Fruit fly (Drosophila melanogaster) whole organism, pupa: ENCODE measurements around the gene Rrp1.

Experiments used
- CG10348 ChIP-seq: fragments of 200-800 bp; sonication (Bioruptor generic); IDR thresholded peaks from 2 replicates; pipeline ENCODE4 v1.3.6; 2022; ENCODE audit warnings: missing biosample characterization, missing genetic modification characterization
- CG12605 ChIP-seq: fragments of 200-800 bp; sonication (Bioruptor generic); IDR thresholded peaks from 2 replicates; pipeline ENCODE4 v1.3.6; 2022; ENCODE audit warnings: missing biosample characterization, missing genetic modification characterization
- CG13204 ChIP-seq: fragments of 200-800 bp; sonication (Bioruptor generic); optimal IDR thresholded peaks from 2 replicates; lab custom pipeline; 2018; ENCODE audit warnings: missing biosample characterization, mild to moderate bottlenecking, missing genetic modification characterization, moderate library complexity
- CG14655 ChIP-seq: fragments of 200-800 bp; sonication (Bioruptor generic); optimal IDR thresholded peaks from 3 replicates; lab custom pipeline; 2017; ENCODE audit warnings: mild to moderate bottlenecking, missing biosample characterization, missing genetic modification reagents, missing genetic modification characterization
- CG15710 ChIP-seq: fragments of 200-800 bp; sonication (Bioruptor generic); optimal IDR thresholded peaks from 2 replicates; lab custom pipeline; 2018; ENCODE audit warnings: missing biosample characterization, mild to moderate bottlenecking, missing genetic modification characterization, moderate library complexity
- CG17806 ChIP-seq: fragments of 200-800 bp; sonication (Bioruptor generic); optimal IDR thresholded peaks from 2 replicates; lab custom pipeline; 2018; ENCODE audit warnings: missing biosample characterization, mild to moderate bottlenecking, missing genetic modification characterization, moderate library complexity
- CG32121 ChIP-seq: fragments of 200-800 bp; sonication (Bioruptor generic); IDR thresholded peaks from 2 replicates; pipeline ENCODE4 v1.3.6; 2022; ENCODE audit warnings: missing biosample characterization, missing genetic modification characterization
- CG34367 ChIP-seq: fragments of 200-800 bp; sonication (Bioruptor generic); optimal IDR thresholded peaks from 2 replicates; lab custom pipeline; 2018; ENCODE audit warnings: missing biosample characterization, mild to moderate bottlenecking, missing genetic modification characterization
- CG4496 ChIP-seq: fragments of 200-800 bp; sonication (Bioruptor generic); IDR thresholded peaks from 3 replicates; pipeline ENCODE4 v1.3.6; 2022; ENCODE audit warnings: missing biosample characterization, missing genetic modification characterization
- CG8159 ChIP-seq: fragments of 200-800 bp; sonication (Bioruptor generic); optimal IDR thresholded peaks from 3 replicates; lab custom pipeline; 2018; ENCODE audit warnings: missing biosample characterization, mild to moderate bottlenecking, missing genetic modification characterization, moderate library complexity
- CG8301 ChIP-seq: fragments of 200-800 bp; sonication (Bioruptor generic); optimal IDR thresholded peaks from 2 replicates; lab custom pipeline; 2018; ENCODE audit warnings: missing biosample characterization, mild to moderate bottlenecking, missing genetic modification characterization
- CG9948 ChIP-seq: fragments of 200-800 bp; sonication (Bioruptor generic); optimal IDR thresholded peaks from 2 replicates; lab custom pipeline; 2018; ENCODE audit warnings: missing biosample characterization, mild to moderate bottlenecking, missing genetic modification characterization, moderate library complexity
- D1 ChIP-seq: fragments of 200-800 bp; sonication (Bioruptor generic); optimal IDR thresholded peaks from 2 replicates; lab custom pipeline; 2018; ENCODE audit warnings: missing biosample characterization, mild to moderate bottlenecking, missing genetic modification characterization, moderate library complexity
- EcR ChIP-seq: fragments of 200-800 bp; sonication (Bioruptor generic); optimal IDR thresholded peaks from 3 replicates; lab custom pipeline; 2019; ENCODE audit warnings: missing biosample characterization, missing genetic modification characterization, mild to moderate bottlenecking, moderate library complexity, missing genetic modification reagents
- Ets98B ChIP-seq: fragments of 200-800 bp; sonication (Bioruptor generic); IDR thresholded peaks from 2 replicates; pipeline ENCODE4 v1.3.6; 2022; ENCODE audit warnings: missing biosample characterization, missing genetic modification characterization
- Pif1A ChIP-seq: fragments of 200-800 bp; sonication (Bioruptor generic); optimal IDR thresholded peaks from 3 replicates; lab custom pipeline; 2016; ENCODE audit warnings: missing biosample characterization, missing genetic modification characterization
- Pif1B ChIP-seq: fragments of 200-800 bp; sonication (Bioruptor generic); optimal IDR thresholded peaks from 3 replicates; lab custom pipeline; 2016; ENCODE audit warnings: missing biosample characterization, missing genetic modification characterization
- Snoo ChIP-seq: fragments of 200-800 bp; sonication (Bioruptor generic); optimal IDR thresholded peaks from 3 replicates; lab custom pipeline; 2017; ENCODE audit warnings: missing biosample characterization, mild to moderate bottlenecking, missing genetic modification characterization, inconsistent platforms
- fd96Ca ChIP-seq: fragments of 200-800 bp; sonication (Bioruptor generic); IDR thresholded peaks from 3 replicates; pipeline ENCODE4 v1.3.6; 2022; ENCODE audit warnings: missing biosample characterization, missing genetic modification characterization
- gl ChIP-seq: fragments of 200-800 bp; sonication (Bioruptor generic); optimal IDR thresholded peaks from 2 replicates; lab custom pipeline; 2018; ENCODE audit warnings: missing biosample characterization, mild to moderate bottlenecking, missing genetic modification characterization
- rn ChIP-seq: fragments of 200-800 bp; sonication (Bioruptor generic); IDR thresholded peaks from 2 replicates; pipeline ENCODE4 v1.3.6; 2022; ENCODE audit warnings: missing biosample characterization, missing genetic modification characterization

Gene Rrp1

DNA sequence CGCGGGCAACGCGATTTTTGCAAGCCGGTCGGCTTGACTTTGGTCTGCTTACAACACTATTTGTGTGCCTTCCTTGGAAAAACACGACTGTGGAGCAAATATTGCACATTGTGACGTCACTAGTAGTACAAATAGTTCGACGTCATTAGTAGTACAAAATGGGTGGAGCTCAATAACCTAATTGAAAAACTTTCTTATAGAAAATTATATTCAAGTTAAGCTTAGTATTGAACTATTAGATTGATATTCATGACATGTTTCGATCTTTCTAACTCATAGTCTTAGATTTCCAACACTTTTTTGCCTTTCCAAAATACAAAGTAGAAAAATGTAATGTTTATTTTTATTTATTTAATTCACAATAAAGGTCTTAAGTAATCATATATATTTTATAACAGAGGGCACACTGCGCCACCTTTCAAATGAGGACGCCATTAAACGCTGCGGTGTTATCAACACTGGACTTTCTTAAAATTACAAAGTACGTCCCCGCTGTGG is at the start of gene Rrp1, which contains the start of gene gammaTub23C:
Gene Rrp1 (minus strand): TSS at position 70 of the 498 bp plus-strand sequence.
Gene gammaTub23C (plus strand): TSS at position 453 of the 498 bp plus-strand sequence.
- TF ChIP-seq CG15710 (peak; percentile 87), Pif1B (GFP tag; lab: Kevin White, UChicago) (no peak), CG34367 (peak; percentile 80), CG17806 (tag; lab: Kevin White, UChicago) (peak; percentile 80), rn (GFP tag; lab: Robert Waterston, UW) (peak; percentile 60; the same call in 1 of the 2 replicates), CG8159 (peak; percentile 92), fd96Ca (GFP tag; lab: Robert Waterston, UW) (peak; percentile 69; the same call in 2 of the 3 replicates), CG8301 (tag; lab: Kevin White, UChicago) (peak; percentile 86), CG13204 (GFP tag; lab: Kevin White, UChicago) (no peak), CG4496 (GFP tag; lab: Robert Waterston, UW) (peak; percentile 82), CG12605 (GFP tag; lab: Robert Waterston, UW) (0 out of 2 replicates have a peak, but pooled peaks have one; percentile 53), EcR (GFP tag; lab: Kevin White, UChicago) (no peak), CG10348 (GFP tag; lab: Robert Waterston, UW) (peak; percentile 59; the same call in 1 of the 2 replicates), Snoo (tag; lab: Kevin White, UChicago) (peak; percentile 90), Pif1A (GFP tag; lab: Kevin White, UChicago) (no peak), CG9948 (tag; lab: Kevin White, UChicago) (peak; percentile 89), CG14655 (GFP tag; lab: Kevin White, UChicago) (peak; percentile 94), D1 (tag; lab: Kevin White, UChicago) (no peak), gl (peak; percentile 33), Ets98B (peak; percentile 67), CG32121 (GFP tag; lab: Robert Waterston, UW) (peak; percentile 80; the same call in 1 of the 2 replicates)

dm6 chr2L:3018212-3018611 is 45.9 kb upstream of the Rrp1 start, which contains the start of the genes CG17224 and CG17264:
TSS of gene CG17224 (minus strand) at chr2L:3018308.
TSS of gene CG17264 (plus strand) at chr2L:3018508.
- TF ChIP-seq CG32121 (GFP tag; lab: Robert Waterston, UW), result no peak
- TF ChIP-seq CG34367, result no peak
- TF ChIP-seq D1 (tag; lab: Kevin White, UChicago), result no peak

DNA sequence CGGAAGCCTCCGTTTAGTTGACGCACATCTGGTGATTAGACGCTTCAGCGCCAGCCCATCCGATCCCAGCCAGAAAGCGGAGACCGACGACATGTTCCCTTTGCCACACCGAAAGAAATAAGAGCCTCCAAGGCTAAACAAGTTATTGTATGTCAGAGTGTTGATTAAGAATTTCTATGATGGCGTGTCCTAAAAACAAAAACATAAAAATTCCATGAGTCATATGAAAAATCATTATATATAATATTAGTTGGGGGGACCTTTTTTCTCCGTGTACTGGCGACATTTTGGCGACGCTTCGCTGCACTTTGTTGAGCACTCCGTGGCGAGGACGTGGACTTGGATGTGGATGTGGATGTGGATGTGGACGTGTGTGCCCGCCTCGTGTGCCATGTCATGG is 40.5 kb upstream of the Rrp1 start:
- TF ChIP-seq EcR (GFP tag; lab: Kevin White, UChicago) (no peak), CG8301 (tag; lab: Kevin White, UChicago) (peak; percentile 67), fd96Ca (GFP tag; lab: Robert Waterston, UW) (peak; percentile 74; the same call in 2 of the 3 replicates), CG34367 (peak; percentile 39), CG14655 (GFP tag; lab: Kevin White, UChicago) (peak; percentile 81), Pif1A (GFP tag; lab: Kevin White, UChicago) (peak; percentile 69), CG32121 (GFP tag; lab: Robert Waterston, UW) (peak; percentile 69), CG15710 (peak; percentile 52), gl (no peak), Ets98B (peak; percentile 80), D1 (tag; lab: Kevin White, UChicago) (no peak), rn (GFP tag; lab: Robert Waterston, UW) (no peak), CG13204 (GFP tag; lab: Kevin White, UChicago) (no peak), Snoo (tag; lab: Kevin White, UChicago) (peak; percentile 12), CG8159 (no peak), CG10348 (GFP tag; lab: Robert Waterston, UW) (no peak), CG4496 (GFP tag; lab: Robert Waterston, UW) (peak; percentile 86), CG9948 (tag; lab: Kevin White, UChicago) (peak; percentile 57), Pif1B (GFP tag; lab: Kevin White, UChicago) (peak; percentile 44), CG17806 (tag; lab: Kevin White, UChicago) (peak; percentile 59), CG12605 (GFP tag; lab: Robert Waterston, UW) (peak; percentile 54; the same call in 1 of the 2 replicates)

- peak; percentile 60; the same call in 2 of the 3 replicates for TF ChIP-seq fd96Ca (GFP tag; lab: Robert Waterston, UW)
- TF ChIP-seq CG34367, result peak; percentile 66
- TF ChIP-seq Snoo (tag; lab: Kevin White, UChicago), result peak; percentile 78
- TF ChIP-seq CG4496 (GFP tag; lab: Robert Waterston, UW), result peak; percentile 60; the same call in 2 of the 3 replicates
- no peak for TF ChIP-seq rn (GFP tag; lab: Robert Waterston, UW)
- peak; percentile 75 for TF ChIP-seq Pif1A (GFP tag; lab: Kevin White, UChicago)
- peak; percentile 38 for TF ChIP-seq CG8301 (tag; lab: Kevin White, UChicago)
- no peak for TF ChIP-seq Ets98B
- peak; percentile 57 for TF ChIP-seq CG14655 (GFP tag; lab: Kevin White, UChicago)
- peak; percentile 79 for TF ChIP-seq Pif1B (GFP tag; lab: Kevin White, UChicago)
- TF ChIP-seq CG13204 (GFP tag; lab: Kevin White, UChicago), result peak; percentile 22
- peak; percentile 21 for TF ChIP-seq gl
- peak; percentile 73 for TF ChIP-seq CG15710
- TF ChIP-seq EcR (GFP tag; lab: Kevin White, UChicago), result no peak
- TF ChIP-seq CG32121 (GFP tag; lab: Robert Waterston, UW), result no peak
- no peak for TF ChIP-seq D1 (tag; lab: Kevin White, UChicago)
- TF ChIP-seq CG12605 (GFP tag; lab: Robert Waterston, UW), result no peak; the same call in 1 of the 2 replicates
- TF ChIP-seq CG8159, result peak; percentile 80
- TF ChIP-seq CG9948 (tag; lab: Kevin White, UChicago), result peak; percentile 57
- TF ChIP-seq CG17806 (tag; lab: Kevin White, UChicago), result peak; percentile 70
- TF ChIP-seq CG10348 (GFP tag; lab: Robert Waterston, UW), result no peak
- TF ChIP-seq, all 21 proteins: peak for 14
Observed at dm6 chr2L:3011484-3011883, 39.2 kb upstream of the Rrp1 start.

DNA sequence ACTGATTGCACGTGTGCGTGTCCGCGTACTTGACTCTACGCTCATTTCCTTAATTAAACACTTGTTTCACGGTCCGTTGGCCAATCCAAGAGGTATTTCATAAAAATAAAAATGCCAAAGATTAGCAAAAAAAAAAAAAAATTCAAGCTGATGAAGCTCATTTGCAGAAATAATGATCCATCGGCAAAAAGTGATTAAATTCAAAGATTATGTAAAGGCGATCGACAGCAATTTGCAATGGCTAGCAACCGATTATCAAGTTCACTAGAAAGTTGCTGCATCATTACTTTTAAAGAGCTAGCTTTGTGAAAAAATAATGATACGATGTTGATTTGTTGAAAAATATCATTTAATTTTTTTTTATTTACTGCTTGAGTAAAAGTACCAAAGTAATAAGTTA is 37.1 kb upstream of the Rrp1 start:
- TF ChIP-seq Pif1B (GFP tag; lab: Kevin White, UChicago) (no peak), CG4496 (GFP tag; lab: Robert Waterston, UW) (no peak), EcR (GFP tag; lab: Kevin White, UChicago) (no peak), gl (no peak), CG13204 (GFP tag; lab: Kevin White, UChicago) (no peak), CG15710 (no peak), CG12605 (GFP tag; lab: Robert Waterston, UW) (no peak), Pif1A (GFP tag; lab: Kevin White, UChicago) (no peak), Snoo (tag; lab: Kevin White, UChicago) (no peak), D1 (tag; lab: Kevin White, UChicago) (no peak), CG8159 (no peak)
